Worm (Caenorhabditis elegans): Measurements from ENCODE around the gene F43C11.6.

ce11 chrII:2346672-2347071, 4.4 kb downstream of the F43C11.6 start, which contains the start of gene F43C11.4:
- no peak for TF ChIP-seq ref-1 (GFP tag; conservative IDR thresholded peaks at IDR 0.05)
- TF ChIP-seq klf-2 (GFP tag; conservative IDR thresholded peaks at IDR 0.05): no peak
- TF ChIP-seq flt-1 (GFP tag; IDR thresholded peaks at IDR 0.05): no peak
- TF ChIP-seq ztf-23 (GFP tag; IDR thresholded peaks at IDR 0.05): no peak
- TF ChIP-seq cog-1 (tag; optimal IDR thresholded peaks at IDR 0.05): no peak
- TF ChIP-seq med-1 (GFP tag; optimal IDR thresholded peaks at IDR 0.05; ENCODE audit: insufficient read depth): no peak
- no peak for TF ChIP-seq tab-1 (GFP tag; IDR thresholded peaks at IDR 0.05)
- no peak for TF ChIP-seq T22C8.4 (GFP tag; IDR thresholded peaks at IDR 0.05)
